Fruit fly (Drosophila melanogaster) whole organism, embryonic: Measurements from ENCODE around the gene CatB.

Experiments used
- Abd-B ChIP-seq: fragments of 200-800 bp; sonication (Bioruptor generic); optimal IDR thresholded peaks from 2 replicates; lab custom pipeline; 2018; ENCODE audit warnings: missing biosample characterization, mild to moderate bottlenecking, missing genetic modification characterization, moderate library complexity
- Adf1 ChIP-seq: fragments of 200-800 bp; sonication (Bioruptor generic); IDR thresholded peaks from 2 replicates; pipeline ENCODE4 v1.3.6; 2022; ENCODE audit warnings: missing biosample characterization, missing genetic modification characterization
- Bdp1 ChIP-seq: fragments of 200-800 bp; sonication (Bioruptor generic); optimal IDR thresholded peaks from 3 replicates; lab custom pipeline; 2016; ENCODE audit warnings: missing biosample characterization, missing genetic modification characterization
- Bgb ChIP-seq: fragments of 200-800 bp; sonication (Bioruptor generic); IDR thresholded peaks from 2 replicates; pipeline ENCODE4 v1.3.6; 2022; ENCODE audit warnings: missing biosample characterization, missing genetic modification characterization; ENCODE audit not compliant: partially characterized antibody
- CG11093 ChIP-seq: fragments of 200-800 bp; sonication (Bioruptor generic); IDR thresholded peaks from 3 replicates; pipeline ENCODE4 v1.3.6; 2022; ENCODE audit warnings: missing biosample characterization, missing genetic modification characterization
- CG12769 ChIP-seq: fragments of 200-800 bp; sonication (Bioruptor generic); optimal IDR thresholded peaks from 2 replicates; lab custom pipeline; 2019; ENCODE audit warnings: missing biosample characterization, mild to moderate bottlenecking, missing genetic modification characterization, moderate library complexity
- CG14860 ChIP-seq: fragments of 200-800 bp; sonication (Bioruptor generic); IDR thresholded peaks from 3 replicates; pipeline ENCODE4 v1.3.6; 2022; ENCODE audit warnings: missing biosample characterization, missing genetic modification characterization; ENCODE audit not compliant: partially characterized antibody
- CG15479 ChIP-seq: fragments of 200-800 bp; sonication (Bioruptor generic); optimal IDR thresholded peaks from 3 replicates; lab custom pipeline; 2019; ENCODE audit warnings: missing biosample characterization, mild to moderate bottlenecking, missing genetic modification characterization, moderate library complexity
- CG1603 ChIP-seq: fragments of 200-800 bp; sonication (Bioruptor generic); optimal IDR thresholded peaks from 2 replicates; lab custom pipeline; 2019; ENCODE audit warnings: missing biosample characterization, mild to moderate bottlenecking, missing genetic modification characterization, moderate library complexity
- CG16813 ChIP-seq: fragments of 200-800 bp; sonication (Bioruptor generic); IDR thresholded peaks from 3 replicates; pipeline ENCODE4 v1.3.6; 2022; ENCODE audit warnings: missing biosample characterization, missing genetic modification characterization; ENCODE audit not compliant: partially characterized antibody
- CG34422 ChIP-seq: fragments of 200-800 bp; sonication (Bioruptor generic); IDR thresholded peaks from 3 replicates; pipeline ENCODE4 v1.3.6; 2022; ENCODE audit warnings: missing biosample characterization, missing genetic modification characterization
- CG42726 ChIP-seq: fragments of 200-800 bp; sonication (Bioruptor generic); IDR thresholded peaks from 2 replicates; pipeline ENCODE4 v1.3.6; 2022; ENCODE audit warnings: missing biosample characterization, missing genetic modification characterization; ENCODE audit not compliant: partially characterized antibody
- CG6654 ChIP-seq: fragments of 200-800 bp; sonication (Bioruptor generic); optimal IDR thresholded peaks from 2 replicates; lab custom pipeline; 2017; ENCODE audit warnings: missing biosample characterization, mild to moderate bottlenecking, missing genetic modification characterization
- CG6683 ChIP-seq: fragments of 200-800 bp; sonication (Bioruptor generic); optimal IDR thresholded peaks from 2 replicates; lab custom pipeline; 2017; ENCODE audit warnings: missing biosample characterization, mild to moderate bottlenecking, missing genetic modification characterization, missing genetic modification reagents
- CG6791 ChIP-seq: fragments of 200-800 bp; sonication (Bioruptor generic); IDR thresholded peaks from 3 replicates; pipeline ENCODE4 v1.3.6; 2022; ENCODE audit warnings: missing biosample characterization, missing genetic modification characterization; ENCODE audit not compliant: partially characterized antibody
- CG7963 ChIP-seq: fragments of 200-800 bp; sonication (Bioruptor generic); IDR thresholded peaks from 3 replicates; pipeline ENCODE4 v1.3.6; 2022; ENCODE audit warnings: missing biosample characterization, missing genetic modification characterization; ENCODE audit not compliant: partially characterized antibody
- CG8290 ChIP-seq, 3 experiments: fragments of 200-800 bp; sonication (Bioruptor generic); optimal IDR thresholded peaks; 2 replicates each; lab custom pipeline; 2016 to 2019; ENCODE audit warnings: missing biosample characterization in 3 of 3, missing genetic modification characterization in 3 of 3, mild to moderate bottlenecking in 2 of 3, moderate library complexity in 1 of 3
- CG9437 ChIP-seq: fragments of 200-800 bp; sonication (Bioruptor generic); optimal IDR thresholded peaks from 2 replicates; lab custom pipeline; 2018; ENCODE audit warnings: missing biosample characterization, mild to moderate bottlenecking, missing genetic modification characterization
- Camta ChIP-seq: fragments of 200-800 bp; sonication (Bioruptor generic); optimal IDR thresholded peaks from 2 replicates; lab custom pipeline; 2016; ENCODE audit warnings: missing biosample characterization, missing genetic modification characterization
- CoRest ChIP-seq: fragments of 200-800 bp; sonication (Bioruptor generic); optimal IDR thresholded peaks from 3 replicates; lab custom pipeline; 2018; ENCODE audit warnings: missing biosample characterization, mild to moderate bottlenecking, missing genetic modification characterization, moderate library complexity
- Dp ChIP-seq: fragments of 200-800 bp; sonication (Bioruptor generic); optimal IDR thresholded peaks from 2 replicates; lab custom pipeline; 2018; ENCODE audit warnings: missing biosample characterization, mild to moderate bottlenecking, missing genetic modification characterization, moderate library complexity
- HLH4C ChIP-seq: fragments of 200-800 bp; sonication (Bioruptor generic); IDR thresholded peaks from 3 replicates; pipeline ENCODE4 v1.3.6; 2022; ENCODE audit warnings: missing biosample characterization, missing genetic modification characterization; ENCODE audit not compliant: partially characterized antibody
- Mad ChIP-seq: fragments of 200-800 bp; sonication (Bioruptor generic); optimal IDR thresholded peaks from 2 replicates; lab custom pipeline; 2016; ENCODE audit warnings: missing biosample characterization, missing genetic modification characterization
- Opbp ChIP-seq: fragments of 200-800 bp; sonication (Bioruptor generic); IDR thresholded peaks from 3 replicates; pipeline ENCODE4 v1.3.6; 2022; ENCODE audit warnings: missing biosample characterization, missing genetic modification characterization; ENCODE audit not compliant: partially characterized antibody
- Poxn ChIP-seq: fragments of 200-800 bp; sonication (Bioruptor generic); IDR thresholded peaks from 2 replicates; pipeline ENCODE4 v1.3.6; 2022; ENCODE audit warnings: missing biosample characterization, missing genetic modification characterization
- Ptx1 ChIP-seq: fragments of 200-800 bp; sonication (Bioruptor generic); IDR thresholded peaks from 2 replicates; pipeline ENCODE4 v1.3.6; 2022; ENCODE audit warnings: missing biosample characterization, missing genetic modification characterization
- Scr ChIP-seq: fragments of 200-800 bp; sonication (Bioruptor generic); IDR thresholded peaks from 2 replicates; pipeline ENCODE4 v1.3.6; 2022; ENCODE audit warnings: missing biosample characterization, missing genetic modification characterization; ENCODE audit not compliant: partially characterized antibody
- amos ChIP-seq: fragments of 200-800 bp; sonication (Bioruptor generic); IDR thresholded peaks from 2 replicates; pipeline ENCODE4 v1.3.6; 2022; ENCODE audit warnings: missing biosample characterization, missing genetic modification characterization; ENCODE audit not compliant: partially characterized antibody
- ap ChIP-seq: fragments of 200-800 bp; sonication (Bioruptor generic); IDR thresholded peaks from 2 replicates; pipeline ENCODE4 v1.3.6; 2022; ENCODE audit warnings: missing biosample characterization, missing genetic modification characterization
- ato ChIP-seq: fragments of 200-800 bp; sonication (Bioruptor generic); IDR thresholded peaks from 2 replicates; pipeline ENCODE4 v1.3.6; 2022; ENCODE audit warnings: missing biosample characterization, missing genetic modification characterization; ENCODE audit not compliant: partially characterized antibody
- bbx ChIP-seq: fragments of 200-800 bp; sonication (Bioruptor generic); IDR thresholded peaks from 2 replicates; pipeline ENCODE4 v1.3.6; 2022; ENCODE audit warnings: missing biosample characterization, missing genetic modification characterization; ENCODE audit not compliant: partially characterized antibody
- bcd ChIP-seq: fragments of 200-800 bp; sonication (Bioruptor generic); optimal IDR thresholded peaks from 2 replicates; lab custom pipeline; 2017; ENCODE audit warnings: missing biosample characterization, mild to moderate bottlenecking, missing genetic modification characterization
- en ChIP-seq: fragments of 200-800 bp; sonication (Bioruptor generic); optimal IDR thresholded peaks from 2 replicates; lab custom pipeline; 2016; ENCODE audit warnings: missing biosample characterization, missing genetic modification characterization
- knrl ChIP-seq: fragments of 200-800 bp; sonication (Bioruptor generic); IDR thresholded peaks from 3 replicates; pipeline ENCODE4 v1.3.6; 2022; ENCODE audit warnings: missing biosample characterization, missing genetic modification characterization; ENCODE audit not compliant: partially characterized antibody
- nerfin-2 ChIP-seq: fragments of 200-800 bp; sonication (Bioruptor generic); IDR thresholded peaks from 2 replicates; pipeline ENCODE4 v1.3.6; 2022; ENCODE audit warnings: missing biosample characterization, missing genetic modification characterization; ENCODE audit not compliant: partially characterized antibody
- peb ChIP-seq: fragments of 200-800 bp; sonication (Bioruptor generic); IDR thresholded peaks from 2 replicates; pipeline ENCODE4 v1.3.6; 2022; ENCODE audit warnings: missing biosample characterization, missing genetic modification characterization
- prd ChIP-seq, 3 experiments: fragments of >200 bp in 2 of 3; fragments of 200-800 bp in 1 of 3; sonication (Bioruptor generic) in 1 of 3; optimal IDR thresholded peaks in 2 of 3; IDR thresholded peaks in 1 of 3; 2 replicates in 2 of 3; 3 replicates in 1 of 3; pipeline versions ENCODE4 v1.3.6 to Lab custom; 2017 to 2022; ENCODE audit warnings: missing biosample characterization in 1 of 3, missing genetic modification characterization in 1 of 3
- sens ChIP-seq: fragments of 200-800 bp; sonication (Bioruptor generic); peaks from one replicate; lab custom pipeline; 2016; ENCODE audit warnings: missing biosample characterization, missing genetic modification characterization
- seq ChIP-seq: fragments of 200-800 bp; sonication (Bioruptor generic); IDR thresholded peaks from 2 replicates; pipeline ENCODE4 v1.3.6; 2022; ENCODE audit warnings: missing biosample characterization, missing genetic modification characterization
- vfl ChIP-seq: fragments of 200-800 bp; sonication (Bioruptor generic); optimal IDR thresholded peaks from 2 replicates; lab custom pipeline; 2016; ENCODE audit warnings: missing biosample characterization, missing genetic modification characterization
- vnd ChIP-seq: fragments of 200-800 bp; sonication (Bioruptor generic); IDR thresholded peaks from 3 replicates; pipeline ENCODE4 v1.3.6; 2022; ENCODE audit warnings: missing biosample characterization, missing genetic modification characterization; ENCODE audit not compliant: partially characterized antibody

Gene CatB

dm6 chr2L:8678955-8679354 is 26.4 kb upstream of the CatB start:
- TF ChIP-seq CG6683 (GFP tag; lab: Kevin White, UChicago) (no peak), CG9437 (GFP tag; lab: Kevin White, UChicago) (no peak), CG11093 (GFP tag; lab: Robert Waterston, UW) (no peak), CoRest (no peak), Camta (no peak), bbx (peak; percentile 47; the same call in 1 of the 2 replicates), nerfin-2 (GFP tag; lab: Robert Waterston, UW) (peak; percentile 61), CG6791 (GFP tag; lab: Robert Waterston, UW) (peak; percentile 87), Opbp (GFP tag; lab: Robert Waterston, UW) (peak; percentile 75; the same call in 2 of the 3 replicates), seq (GFP tag; lab: Robert Waterston, UW) (no peak), CG7963 (peak; percentile 68), Bdp1 (GFP tag; lab: Kevin White, UChicago) (peak; percentile 97), Mad (GFP tag; lab: Kevin White, UChicago) (no peak), CG14860 (peak; percentile 46), amos (GFP tag; lab: Robert Waterston, UW) (peak; percentile 80; the same call in 1 of the 2 replicates), Ptx1 (GFP tag; lab: Robert Waterston, UW) (no peak), vfl (GFP tag; lab: Kevin White, UChicago) (no peak), CG1603 (no peak), vnd (GFP tag; lab: Robert Waterston, UW) (peak; percentile 43; the same call in 1 of the 3 replicates), Adf1 (GFP tag; lab: Robert Waterston, UW) (no peak), CG15479 (GFP tag; lab: Kevin White, UChicago) (no peak), Bgb (GFP tag; lab: Robert Waterston, UW) (peak; percentile 62), Poxn (GFP tag; lab: Robert Waterston, UW) (no peak), Abd-B (GFP tag; lab: Kevin White, UChicago) (no peak), en (GFP tag; lab: Kevin White, UChicago) (no peak), knrl (peak; percentile 28; the same call in 1 of the 3 replicates), HLH4C (GFP tag; lab: Robert Waterston, UW) (peak; percentile 55; the same call in 2 of the 3 replicates), CG42726 (GFP tag; lab: Robert Waterston, UW) (peak; percentile 52; the same call in 1 of the 2 replicates), CG34422 (GFP tag; lab: Robert Waterston, UW) (no peak), prd (optimal IDR thresholded peaks at IDR 0.05; lab: Kevin White, UChicago) (no peak), prd (GFP tag; IDR thresholded peaks at IDR 0.05; lab: Robert Waterston, UW) (no peak), CG16813 (GFP tag; lab: Robert Waterston, UW) (peak; percentile 85), Dp (no peak), sens (GFP tag; lab: Kevin White, UChicago) (peak; percentile 44), ato (GFP tag; lab: Robert Waterston, UW) (peak; percentile 47; the same call in 1 of the 2 replicates), bcd (no peak), Scr (GFP tag; lab: Robert Waterston, UW) (peak; percentile 59), peb (no peak), CG8290 (GFP tag; optimal IDR thresholded peaks at IDR 0.05; lab: Kevin White, UChicago) (peak; percentile 22), CG8290 (tag; optimal IDR thresholded peaks at IDR 0.05; lab: Kevin White, UChicago) (no peak)

- TF ChIP-seq CG12769 = no peak
- 0 out of 2 replicates have a peak, but pooled peaks have one; percentile 14 for TF ChIP-seq ap (GFP tag; lab: Robert Waterston, UW)
- TF ChIP-seq CG6654 = no peak
These were observed 25.7 kb upstream of the CatB start, which contains the start of gene CG9287 for dm6 chr2L:8679712-8680111. CG9287 (minus strand) TSS chr2L:8679812.
